Fruit fly (Drosophila melanogaster) Kc167 (cell line): ENCODE measurements around the gene CG31275.

ENCODE experiments used
- Myc ChIP-seq: fragments of >200 bp; optimal IDR thresholded peaks from 2 replicates; lab custom pipeline; 2017; ENCODE audit warnings: missing external identifiers
- Sin3A ChIP-seq: fragments of >200 bp; optimal IDR thresholded peaks from 2 replicates; lab custom pipeline; 2018; ENCODE audit warnings: missing external identifiers
- h ChIP-seq: fragments of >200 bp; optimal IDR thresholded peaks from 3 replicates; lab custom pipeline; 2018; ENCODE audit warnings: missing external identifiers
- insv ChIP-seq: fragments of >200 bp; optimal IDR thresholded peaks from 3 replicates; lab custom pipeline; 2018; ENCODE audit warnings: missing external identifiers
- psq ChIP-seq: fragments of >200 bp; optimal IDR thresholded peaks from 2 replicates; lab custom pipeline; 2017; ENCODE audit warnings: missing external identifiers
- ttk ChIP-seq: sonication (Bioruptor generic); optimal IDR thresholded peaks from 2 replicates; lab custom pipeline; 2017; ENCODE audit warnings: missing external identifiers

The CG31275 gene

dm6 chr3R:16719570-16720311, 31.4 kb downstream of the CG31275 start:
- TF ChIP-seq h (lab: Kevin White, UChicago) (no peak), insv (lab: Kevin White, UChicago) (no peak), psq (lab: Kevin White, UChicago) (no peak), Myc (lab: Kevin White, UChicago) (no peak), Sin3A (lab: Kevin White, UChicago) (no peak), ttk (lab: Kevin White, UChicago) (no peak)

dm6 chr3R:16717961-16718360, 33.2 kb downstream of the CG31275 start:
- TF ChIP-seq Myc (lab: Kevin White, UChicago) (no peak), psq (lab: Kevin White, UChicago) (no peak), Sin3A (lab: Kevin White, UChicago) (no peak)

- TF ChIP-seq ttk (lab: Kevin White, UChicago) (no peak), insv (lab: Kevin White, UChicago) (no peak), Myc (lab: Kevin White, UChicago) (no peak), h (lab: Kevin White, UChicago) (no peak), Sin3A (lab: Kevin White, UChicago) (no peak), psq (lab: Kevin White, UChicago) (no peak)
These were observed 35.5 kb downstream of the CG31275 start for dm6 chr3R:16715594-16715993.

dm6 chr3R:16704226-16704625, 46.9 kb downstream of the CG31275 start:
- TF ChIP-seq Myc (lab: Kevin White, UChicago) (no peak), ttk (lab: Kevin White, UChicago) (no peak), insv (lab: Kevin White, UChicago) (no peak), psq (lab: Kevin White, UChicago) (no peak), h (lab: Kevin White, UChicago) (no peak), Sin3A (lab: Kevin White, UChicago) (no peak)

- TF ChIP-seq Sin3A (lab: Kevin White, UChicago), result no peak
- no peak for TF ChIP-seq psq (lab: Kevin White, UChicago)
- no peak for TF ChIP-seq Myc (lab: Kevin White, UChicago)
- TF ChIP-seq insv (lab: Kevin White, UChicago), result no peak
These were observed 48.3 kb downstream of the CG31275 start for dm6 chr3R:16702810-16703209.

dm6 chr3R:16700915-16701314, 50.2 kb downstream of the CG31275 start:
- no peak for TF ChIP-seq Myc (lab: Kevin White, UChicago)
- TF ChIP-seq insv (lab: Kevin White, UChicago), result no peak
- no peak for TF ChIP-seq Sin3A (lab: Kevin White, UChicago)
- TF ChIP-seq ttk (lab: Kevin White, UChicago), result no peak
- no peak for TF ChIP-seq h (lab: Kevin White, UChicago)
- no peak for TF ChIP-seq psq (lab: Kevin White, UChicago)
